Worm (Caenorhabditis elegans) whole organism, L1 larva: ENCODE data around the gene R07B1.13.

Experiments
- C34B4.2 ChIP-seq: sonication (generic microtip); optimal IDR thresholded peaks from 2 replicates; lab custom pipeline; 2017; ENCODE audit warnings: mild to moderate bottlenecking, missing genetic modification characterization, missing compliant biosample characterization
- alr-1 ChIP-seq: fragments of 200-800 bp; sonication (Bioruptor generic); optimal IDR thresholded peaks from 2 replicates; lab custom pipeline; 2018; ENCODE audit warnings: borderline replicate concordance, mild to moderate bottlenecking, missing genetic modification characterization, missing compliant biosample characterization
- blmp-1 ChIP-seq: fragments of 150-350 bp; optimal IDR thresholded peaks from 2 replicates; lab custom pipeline; 2014; ENCODE audit warnings: missing biosample characterization, missing genetic modification characterization
- egl-27 ChIP-seq, 2 experiments: fragments of 150-350 bp in 1 of 2; sonication (generic microtip); optimal IDR thresholded peaks; 3 replicates each; lab custom pipeline; 2017 to 2018; ENCODE audit warnings: missing biosample characterization in 2 of 2, missing genetic modification characterization in 2 of 2, missing genetic modification reagents in 2 of 2
- isw-1 ChIP-seq: fragments of 200-800 bp; sonication (Bioruptor generic); IDR thresholded peaks from 2 replicates; pipeline ENCODE4 v1.3.6; 2022; ENCODE audit warnings: missing genetic modification characterization, missing compliant biosample characterization
- lir-3 ChIP-seq: sonication (generic microtip); optimal IDR thresholded peaks from 2 replicates; lab custom pipeline; 2016; ENCODE audit warnings: mild to moderate bottlenecking, missing genetic modification characterization, moderate library complexity, missing compliant biosample characterization; ENCODE audit not compliant: poor library complexity
- nhr-11 ChIP-seq: fragments of 150-350 bp; optimal IDR thresholded peaks from 2 replicates; lab custom pipeline; 2014; ENCODE audit warnings: missing biosample characterization, missing genetic modification characterization
- nhr-20 ChIP-seq: sonication (generic microtip); optimal IDR thresholded peaks from 2 replicates; lab custom pipeline; 2016; ENCODE audit warnings: mild to moderate bottlenecking, missing genetic modification characterization, missing compliant biosample characterization
- nhr-28 ChIP-seq: fragments of 150-350 bp; optimal IDR thresholded peaks from 2 replicates; lab custom pipeline; 2014; ENCODE audit warnings: missing biosample characterization, missing genetic modification characterization
- nhr-85 ChIP-seq: sonication (generic microtip); peaks from one replicate; lab custom pipeline; 2016; ENCODE audit warnings: missing genetic modification characterization, inconsistent platforms, missing compliant biosample characterization
- pag-3 ChIP-seq: sonication (generic microtip); optimal IDR thresholded peaks from 2 replicates; lab custom pipeline; 2017; ENCODE audit warnings: missing genetic modification characterization, mild to moderate bottlenecking, missing compliant biosample characterization, antibody characterized with exemption, borderline replicate concordance; ENCODE audit not compliant: insufficient read depth
- pqm-1 ChIP-seq: sonication (generic microtip); optimal IDR thresholded peaks from 3 replicates; lab custom pipeline; 2017; ENCODE audit warnings: missing biosample characterization, missing genetic modification characterization
- rnt-1 ChIP-seq: sonication (generic microtip); optimal IDR thresholded peaks from 2 replicates; lab custom pipeline; 2016; ENCODE audit warnings: mild to moderate bottlenecking, missing genetic modification characterization, moderate library complexity, missing compliant biosample characterization
- unc-98 ChIP-seq: fragments of 200-800 bp; sonication (Bioruptor generic); IDR thresholded peaks from 2 replicates; pipeline ENCODE4 v1.3.6; 2022; ENCODE audit warnings: missing genetic modification characterization, missing compliant biosample characterization

DNA sequence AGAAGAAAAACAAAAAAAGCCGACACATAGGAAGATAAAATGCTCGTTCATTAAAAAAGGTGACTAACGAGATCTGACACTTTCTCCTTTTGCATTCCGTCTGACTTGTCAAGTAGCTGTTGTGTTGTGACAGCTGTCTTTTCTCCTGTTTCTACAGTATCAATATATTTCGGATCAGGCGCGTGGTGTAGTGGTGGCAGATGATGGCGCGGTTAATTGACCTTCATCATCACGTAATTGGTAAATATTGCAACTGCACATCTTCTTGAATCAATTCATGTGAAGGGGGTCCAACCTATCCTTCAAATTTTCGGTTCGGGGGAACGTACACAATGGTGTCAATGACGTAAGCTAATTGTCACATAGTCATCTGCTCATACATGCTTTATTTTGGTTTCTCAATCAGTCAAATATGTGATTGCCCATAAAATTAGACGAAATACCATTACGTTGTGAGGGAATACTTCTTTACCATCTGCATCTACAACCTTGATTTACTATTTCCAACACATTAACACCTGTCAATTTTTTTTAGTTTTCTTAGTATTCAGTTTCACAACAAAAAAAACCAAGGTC lies 21.3 kb upstream of the R07B1.13 start:
- no peak for TF ChIP-seq nhr-28 (tag; lab: Kevin White, UChicago)
- no peak for TF ChIP-seq unc-98 (GFP tag; lab: Robert Waterston, UW)
- no peak for TF ChIP-seq rnt-1 (tag; lab: Kevin White, UChicago)
- TF ChIP-seq egl-27 (tag; optimal IDR thresholded peaks at IDR 0.05; lab: Kevin White, UChicago), result no peak
- no peak for TF ChIP-seq nhr-20 (tag; lab: Kevin White, UChicago)
- TF ChIP-seq pqm-1 (tag; lab: Kevin White, UChicago), result no peak
- TF ChIP-seq lir-3 (tag; lab: Kevin White, UChicago), result no peak
- TF ChIP-seq alr-1 (tag; lab: Kevin White, UChicago), result no peak
- no peak for TF ChIP-seq nhr-85 (tag; lab: Kevin White, UChicago)
- peak; percentile 45 for TF ChIP-seq blmp-1 (tag; lab: Kevin White, UChicago)
- TF ChIP-seq C34B4.2 (tag; lab: Kevin White, UChicago), result no peak
- TF ChIP-seq pag-3 (tag; lab: Kevin White, UChicago), result no peak
- TF ChIP-seq nhr-11 (tag; lab: Kevin White, UChicago), result no peak
- TF ChIP-seq isw-1 (GFP tag; lab: Robert Waterston, UW), result no peak
